Worm (Caenorhabditis elegans): ENCODE data around the gene sre-52.

Gene sre-52

DNA sequence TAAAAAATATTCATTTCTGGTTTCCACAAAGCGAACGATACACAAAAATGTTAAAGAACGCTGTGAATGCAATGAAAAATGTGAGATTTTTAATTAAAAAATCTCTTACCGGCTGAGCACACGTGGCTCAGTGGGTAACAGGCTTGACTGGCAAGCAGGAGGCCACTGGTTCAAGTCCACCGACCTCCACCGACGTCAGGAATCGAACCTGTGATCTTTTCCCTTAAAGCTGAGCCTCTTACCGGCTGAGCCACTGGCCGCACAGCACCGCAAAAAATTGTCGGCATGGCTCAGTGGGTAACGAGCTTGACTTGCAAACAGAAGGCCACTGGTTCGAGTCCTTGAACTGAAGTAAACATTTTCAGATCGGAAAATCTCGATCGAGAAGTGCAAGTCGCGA, 9.3 kb downstream of the sre-52 start, which contains the start of gene C44C11.6:
Gene C44C11.6 (plus strand): TSS at position 23 of the 400 bp plus-strand sequence.
- TF ChIP-seq snpc-4 (tag; optimal IDR thresholded peaks at IDR 0.05): no peak
- no peak for TF ChIP-seq lin-15B (tag; optimal IDR thresholded peaks at IDR 0.05)
- no peak for TF ChIP-seq egl-27 (tag; optimal IDR thresholded peaks at IDR 0.05)
- TF ChIP-seq elt-3 (tag; optimal IDR thresholded peaks at IDR 0.05): no peak
- TF ChIP-seq elt-2 (tag; optimal IDR thresholded peaks at IDR 0.05): peak; percentile 30
- no peak for TF ChIP-seq ztf-11 (tag; optimal IDR thresholded peaks at IDR 0.05)

DNA sequence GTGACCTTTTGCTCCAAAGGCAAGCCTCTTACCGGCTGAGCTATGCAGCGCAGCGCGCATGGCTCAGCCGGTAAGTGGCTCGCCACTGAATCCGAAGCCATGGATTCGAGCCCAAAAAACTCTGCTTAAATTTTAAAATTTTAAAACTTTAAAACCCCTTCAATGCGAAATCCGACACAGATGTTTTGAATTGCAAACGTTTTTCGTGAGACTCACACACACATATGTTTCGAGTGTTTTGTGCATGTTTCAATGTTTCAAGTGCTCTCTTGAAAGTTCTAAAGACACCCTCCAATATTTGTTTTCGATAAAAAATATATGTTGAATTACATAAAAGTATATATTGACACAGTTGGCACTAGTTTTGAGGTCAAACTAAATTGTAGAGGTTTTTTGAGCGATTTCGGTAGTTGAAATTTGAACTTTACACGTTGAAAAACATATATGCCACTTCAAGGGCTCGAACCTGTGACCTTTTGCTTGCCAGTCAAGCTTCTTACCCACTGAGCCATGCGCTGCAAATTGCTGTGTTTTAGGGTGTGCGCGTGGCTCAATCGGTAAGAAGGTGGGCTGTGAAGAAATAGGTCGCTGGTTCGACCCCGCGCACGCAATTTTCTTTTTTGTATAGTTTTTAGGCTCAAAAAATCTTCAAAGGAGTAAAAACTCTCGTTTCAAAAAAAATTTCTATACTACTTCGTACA, 10.9 kb downstream of the sre-52 start:
- TF ChIP-seq elt-2 (tag; optimal IDR thresholded peaks at IDR 0.05) (no peak), pha-4 (tag; optimal IDR thresholded peaks at IDR 0.05) (peak; percentile 45)

DNA sequence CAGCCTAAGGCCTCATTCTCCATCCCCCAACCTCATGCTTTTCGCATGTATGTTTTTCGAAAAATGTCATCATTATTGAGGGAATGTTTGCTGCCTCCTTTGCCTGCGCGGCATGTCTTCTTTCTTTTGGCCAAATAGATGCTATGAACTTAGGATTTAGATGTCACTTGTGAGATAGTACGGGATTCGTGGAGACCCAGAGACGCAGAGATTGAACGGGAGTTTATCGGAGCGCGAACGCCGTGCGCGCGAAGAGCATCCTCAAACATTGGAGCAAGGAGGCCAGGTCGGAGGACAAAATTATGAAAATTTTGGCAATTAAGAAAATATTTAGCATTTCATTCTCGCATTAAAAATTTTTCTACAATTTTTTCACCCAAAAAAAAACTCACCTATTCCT, 13.4 kb downstream of the sre-52 start:
- peak; percentile 66 for TF ChIP-seq pha-4 (tag; optimal IDR thresholded peaks at IDR 0.05)
- no peak for TF ChIP-seq elt-3 (tag; optimal IDR thresholded peaks at IDR 0.05)
- no peak for TF ChIP-seq pqm-1 (tag; optimal IDR thresholded peaks at IDR 0.05)

DNA sequence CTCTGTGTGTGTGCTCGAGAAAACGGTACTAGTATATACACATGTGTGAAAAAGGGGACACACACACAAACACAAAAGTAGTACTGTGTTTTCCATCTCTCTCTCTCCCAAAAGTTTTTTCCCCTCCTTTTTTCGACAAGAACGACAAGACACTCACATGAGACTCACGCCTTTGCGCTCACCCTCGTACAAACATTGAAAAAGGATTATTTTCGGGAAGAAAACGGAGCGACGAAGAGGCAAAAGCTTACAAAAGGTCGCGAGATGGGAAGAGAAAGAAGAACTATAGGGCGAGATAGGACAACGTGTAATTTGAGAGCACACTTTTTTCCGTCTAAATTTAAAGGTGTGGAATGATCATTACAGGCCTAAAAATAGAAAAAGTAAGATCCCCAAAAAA, 14.3 kb downstream of the sre-52 start:
- peak; percentile 81 for TF ChIP-seq pha-4 (tag; optimal IDR thresholded peaks at IDR 0.05)
- TF ChIP-seq elt-1 (tag; optimal IDR thresholded peaks at IDR 0.05): no peak
- no peak for TF ChIP-seq snpc-4 (tag; optimal IDR thresholded peaks at IDR 0.05)
- TF ChIP-seq elt-2 (tag; optimal IDR thresholded peaks at IDR 0.05): peak; percentile 26
- no peak for TF ChIP-seq aly-2 (tag; optimal IDR thresholded peaks at IDR 0.05)
- TF ChIP-seq nhr-76 (tag; optimal IDR thresholded peaks at IDR 0.05): no peak
- TF ChIP-seq fos-1 (tag; optimal IDR thresholded peaks at IDR 0.05): no peak
- TF ChIP-seq nhr-67 (tag; optimal IDR thresholded peaks at IDR 0.05): no peak

DNA sequence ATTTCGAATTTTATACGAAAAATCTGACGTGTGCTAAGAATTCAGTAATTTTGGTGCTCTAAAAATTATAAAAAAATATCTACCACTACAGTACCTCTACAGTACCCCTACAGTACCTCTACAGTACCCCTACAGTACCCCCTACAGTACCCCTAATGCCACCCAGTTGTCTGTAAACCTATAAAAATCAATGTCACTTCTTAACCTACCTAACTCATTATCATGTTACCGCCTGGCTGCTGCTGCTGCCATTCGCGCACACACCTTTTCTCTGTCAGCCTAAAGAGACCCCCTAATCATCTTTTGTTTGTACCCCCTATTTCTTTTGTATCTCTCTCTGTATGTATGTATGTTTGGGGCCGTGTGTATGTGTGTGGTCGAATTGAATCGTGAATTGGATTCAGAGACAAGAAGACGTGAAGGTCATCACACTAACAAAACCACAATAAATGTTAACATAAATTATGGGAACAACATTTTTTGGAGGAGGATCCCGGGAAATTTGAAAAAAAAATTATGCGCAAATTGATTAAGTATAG, 15.3 kb downstream of the sre-52 start:
- TF ChIP-seq snpc-4 (tag; optimal IDR thresholded peaks at IDR 0.05): no peak
- TF ChIP-seq eor-1 (tag; optimal IDR thresholded peaks at IDR 0.05): no peak
- no peak for TF ChIP-seq ceh-28 (tag; optimal IDR thresholded peaks at IDR 0.05)
- TF ChIP-seq fos-1 (tag; optimal IDR thresholded peaks at IDR 0.05): no peak
- no peak for TF ChIP-seq pqm-1 (tag; optimal IDR thresholded peaks at IDR 0.05)
- peak; percentile 23 for TF ChIP-seq nhr-25 (tag; optimal IDR thresholded peaks at IDR 0.05)
- no peak for TF ChIP-seq mdl-1 (tag; optimal IDR thresholded peaks at IDR 0.05)
- TF ChIP-seq elt-2 (tag; optimal IDR thresholded peaks at IDR 0.05): no peak
- TF ChIP-seq lsy-12 (tag; optimal IDR thresholded peaks at IDR 0.05): no peak
- no peak for TF ChIP-seq nhr-43 (tag; optimal IDR thresholded peaks at IDR 0.05; ENCODE audit: poor library complexity, severe bottlenecking)
- TF ChIP-seq elt-1 (tag; optimal IDR thresholded peaks at IDR 0.05): no peak
- TF ChIP-seq sea-2 (GFP tag; optimal IDR thresholded peaks at IDR 0.05): no peak
- no peak for TF ChIP-seq nhr-11 (tag; optimal IDR thresholded peaks at IDR 0.05)
- TF ChIP-seq egl-27 (tag; optimal IDR thresholded peaks at IDR 0.05): no peak
- TF ChIP-seq jun-1 (tag; optimal IDR thresholded peaks at IDR 0.05): no peak
- TF ChIP-seq ceh-82 (tag; optimal IDR thresholded peaks at IDR 0.05): no peak
- no peak for TF ChIP-seq nhr-76 (tag; optimal IDR thresholded peaks at IDR 0.05)
- no peak for TF ChIP-seq ceh-16 (tag; optimal IDR thresholded peaks at IDR 0.05)
- no peak for TF ChIP-seq lin-39 (tag; optimal IDR thresholded peaks at IDR 0.05)
- TF ChIP-seq nhr-67 (tag; optimal IDR thresholded peaks at IDR 0.05): no peak
- no peak for TF ChIP-seq lin-15B (tag; optimal IDR thresholded peaks at IDR 0.05)
- TF ChIP-seq egl-5 (tag; optimal IDR thresholded peaks at IDR 0.05): no peak
- no peak for TF ChIP-seq nhr-23 (tag; optimal IDR thresholded peaks at IDR 0.05)
- peak; percentile 20 for TF ChIP-seq nfya-1 (tag; optimal IDR thresholded peaks at IDR 0.05; ENCODE audit: insufficient read depth)
- peak; percentile 2 for TF ChIP-seq pha-4 (tag; optimal IDR thresholded peaks at IDR 0.05)

DNA sequence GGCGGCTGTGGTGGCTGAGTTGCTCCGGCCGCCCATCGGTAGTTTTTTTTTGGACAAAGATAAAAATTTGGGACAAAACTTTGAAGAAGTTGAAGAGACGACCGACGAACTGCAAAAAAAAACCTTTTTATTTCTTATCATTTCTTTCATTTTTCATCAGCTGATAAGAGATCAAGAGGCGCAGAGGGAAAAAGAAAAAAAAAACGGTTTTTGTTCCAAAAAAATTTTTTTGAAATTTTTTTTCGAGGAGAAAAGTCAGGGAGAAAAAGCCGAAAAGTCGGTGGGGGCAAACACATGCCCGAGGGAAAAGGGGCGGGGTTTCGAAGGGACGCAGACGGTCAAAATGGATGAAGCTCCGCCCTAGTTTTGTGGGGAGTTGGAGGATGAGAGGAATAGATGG, 16.6 kb downstream of the sre-52 start, which contains the start of gene ras-1:
Gene ras-1 (minus strand): TSS at position 129 of the 400 bp plus-strand sequence.
- peak; percentile 26 for TF ChIP-seq nfya-1 (tag; optimal IDR thresholded peaks at IDR 0.05; ENCODE audit: insufficient read depth)
- no peak for TF ChIP-seq daf-12 (tag; optimal IDR thresholded peaks at IDR 0.05)
- TF ChIP-seq pha-4 (tag; optimal IDR thresholded peaks at IDR 0.05): peak; percentile 41
- no peak for TF ChIP-seq nhr-12 (tag; optimal IDR thresholded peaks at IDR 0.05)
- no peak for TF ChIP-seq hmg-11 (tag; optimal IDR thresholded peaks at IDR 0.05)
- peak; percentile 51 for TF ChIP-seq elt-2 (tag; optimal IDR thresholded peaks at IDR 0.05)
- no peak for TF ChIP-seq nhr-77 (tag; optimal IDR thresholded peaks at IDR 0.05)
- no peak for TF ChIP-seq mml-1 (tag; optimal IDR thresholded peaks at IDR 0.05)
- TF ChIP-seq tbx-2 (tag; optimal IDR thresholded peaks at IDR 0.05): no peak
- no peak for TF ChIP-seq fkh-10 (GFP tag; optimal IDR thresholded peaks at IDR 0.05)
